Fruit fly (Drosophila melanogaster): ENCODE data around the gene CG11598.

CG11598 gene

dm6 chr3R:12634617-12635016, at the start of gene CG11598:
Gene CG11598 (plus strand): TSS chr3R:12634917.
- TF ChIP-seq CG13204 (GFP tag; optimal IDR thresholded peaks at IDR 0.05) = no peak
- TF ChIP-seq Snoo (tag; optimal IDR thresholded peaks at IDR 0.05) = no peak
- no peak for TF ChIP-seq CG14655 (GFP tag; optimal IDR thresholded peaks at IDR 0.05)
- no peak for TF ChIP-seq Pif1B (GFP tag; optimal IDR thresholded peaks at IDR 0.05)

dm6 chr3R:12591672-12592071, 43.0 kb upstream of the CG11598 start:
- no peak for TF ChIP-seq CG12605 (GFP tag; IDR thresholded peaks at IDR 0.05)
- no peak for TF ChIP-seq CG9948 (tag; optimal IDR thresholded peaks at IDR 0.05)
- TF ChIP-seq gl (tag; optimal IDR thresholded peaks at IDR 0.05) = no peak
- TF ChIP-seq Snoo (tag; optimal IDR thresholded peaks at IDR 0.05) = no peak
- no peak for TF ChIP-seq CG13204 (GFP tag; optimal IDR thresholded peaks at IDR 0.05)
- no peak for TF ChIP-seq rn (GFP tag; IDR thresholded peaks at IDR 0.05)
- no peak for TF ChIP-seq CG17806 (tag; optimal IDR thresholded peaks at IDR 0.05)
- TF ChIP-seq Pif1B (GFP tag; optimal IDR thresholded peaks at IDR 0.05) = no peak
- no peak for TF ChIP-seq CG8159 (tag; optimal IDR thresholded peaks at IDR 0.05)
- no peak for TF ChIP-seq CG8301 (tag; optimal IDR thresholded peaks at IDR 0.05)
- TF ChIP-seq CG4496 (GFP tag; IDR thresholded peaks at IDR 0.05) = no peak
- TF ChIP-seq CG14655 (GFP tag; optimal IDR thresholded peaks at IDR 0.05) = no peak
- no peak for TF ChIP-seq Ets98B (GFP tag; IDR thresholded peaks at IDR 0.05)
- no peak for TF ChIP-seq CG32121 (GFP tag; IDR thresholded peaks at IDR 0.05)
- no peak for TF ChIP-seq Pif1A (GFP tag; optimal IDR thresholded peaks at IDR 0.05)
- TF ChIP-seq fd96Ca (GFP tag; IDR thresholded peaks at IDR 0.05) = no peak
- no peak for TF ChIP-seq CG34367 (tag; optimal IDR thresholded peaks at IDR 0.05)
- no peak for TF ChIP-seq CG15710 (tag; optimal IDR thresholded peaks at IDR 0.05)
- no peak for TF ChIP-seq EcR (GFP tag; optimal IDR thresholded peaks at IDR 0.05)

dm6 chr3R:12595187-12595889, 39.4 kb upstream of the CG11598 start, which contains the start of gene Octbeta2R:
Gene Octbeta2R (minus strand): TSS chr3R:12595725.
- no peak for TF ChIP-seq Snoo (tag; optimal IDR thresholded peaks at IDR 0.05)
- no peak for TF ChIP-seq CG32121 (GFP tag; IDR thresholded peaks at IDR 0.05)
- 0 out of 3 replicates have a peak, but pooled peaks have one; percentile 15 for TF ChIP-seq CG4496 (GFP tag; IDR thresholded peaks at IDR 0.05)

dm6 chr3R:12595890-12596215, 38.9 kb upstream of the CG11598 start:
- TF ChIP-seq EcR (GFP tag; optimal IDR thresholded peaks at IDR 0.05) = no peak
- no peak for TF ChIP-seq CG13204 (GFP tag; optimal IDR thresholded peaks at IDR 0.05)
- no peak for TF ChIP-seq CG32121 (GFP tag; IDR thresholded peaks at IDR 0.05)
- TF ChIP-seq CG15710 (tag; optimal IDR thresholded peaks at IDR 0.05) = no peak
- no peak for TF ChIP-seq Pif1B (GFP tag; optimal IDR thresholded peaks at IDR 0.05)
- no peak for TF ChIP-seq CG17806 (tag; optimal IDR thresholded peaks at IDR 0.05)
- TF ChIP-seq Ets98B (GFP tag; IDR thresholded peaks at IDR 0.05) = no peak
- TF ChIP-seq CG34367 (tag; optimal IDR thresholded peaks at IDR 0.05) = no peak
- no peak for TF ChIP-seq CG12605 (GFP tag; IDR thresholded peaks at IDR 0.05)
- TF ChIP-seq rn (GFP tag; IDR thresholded peaks at IDR 0.05) = no peak
- TF ChIP-seq CG9948 (tag; optimal IDR thresholded peaks at IDR 0.05) = no peak
- TF ChIP-seq D1 (tag; optimal IDR thresholded peaks at IDR 0.05) = no peak
- no peak for TF ChIP-seq gl (tag; optimal IDR thresholded peaks at IDR 0.05)
- TF ChIP-seq fd96Ca (GFP tag; IDR thresholded peaks at IDR 0.05) = no peak
- no peak for TF ChIP-seq Snoo (tag; optimal IDR thresholded peaks at IDR 0.05)
- no peak for TF ChIP-seq CG8301 (tag; optimal IDR thresholded peaks at IDR 0.05)

- no peak for TF ChIP-seq CG8159 (tag; optimal IDR thresholded peaks at IDR 0.05)
- TF ChIP-seq rn (GFP tag; IDR thresholded peaks at IDR 0.05) = no peak
- TF ChIP-seq CG34367 (tag; optimal IDR thresholded peaks at IDR 0.05) = no peak
- no peak for TF ChIP-seq CG15710 (tag; optimal IDR thresholded peaks at IDR 0.05)
- TF ChIP-seq Pif1A (GFP tag; optimal IDR thresholded peaks at IDR 0.05) = no peak
- no peak for TF ChIP-seq CG12605 (GFP tag; IDR thresholded peaks at IDR 0.05)
- no peak for TF ChIP-seq Ets98B (GFP tag; IDR thresholded peaks at IDR 0.05)
- TF ChIP-seq CG9948 (tag; optimal IDR thresholded peaks at IDR 0.05) = no peak
- no peak for TF ChIP-seq CG14655 (GFP tag; optimal IDR thresholded peaks at IDR 0.05)
- no peak for TF ChIP-seq fd96Ca (GFP tag; IDR thresholded peaks at IDR 0.05)
- TF ChIP-seq CG8301 (tag; optimal IDR thresholded peaks at IDR 0.05) = no peak
- TF ChIP-seq CG32121 (GFP tag; IDR thresholded peaks at IDR 0.05) = no peak
- no peak for TF ChIP-seq Snoo (tag; optimal IDR thresholded peaks at IDR 0.05)
Observed at dm6 chr3R:12611973-12612372, 22.7 kb upstream of the CG11598 start.

dm6 chr3R:12615553-12615952, 19.2 kb upstream of the CG11598 start:
- no peak for TF ChIP-seq CG4496 (GFP tag; IDR thresholded peaks at IDR 0.05)
- TF ChIP-seq CG17806 (tag; optimal IDR thresholded peaks at IDR 0.05) = no peak
- no peak for TF ChIP-seq gl (tag; optimal IDR thresholded peaks at IDR 0.05)
- no peak for TF ChIP-seq CG9948 (tag; optimal IDR thresholded peaks at IDR 0.05)
- TF ChIP-seq Pif1B (GFP tag; optimal IDR thresholded peaks at IDR 0.05) = no peak
- TF ChIP-seq CG34367 (tag; optimal IDR thresholded peaks at IDR 0.05) = no peak
- no peak for TF ChIP-seq CG14655 (GFP tag; optimal IDR thresholded peaks at IDR 0.05)
- no peak for TF ChIP-seq rn (GFP tag; IDR thresholded peaks at IDR 0.05)
- no peak for TF ChIP-seq CG10348 (GFP tag; IDR thresholded peaks at IDR 0.05)
- TF ChIP-seq Pif1A (GFP tag; optimal IDR thresholded peaks at IDR 0.05) = no peak
- no peak for TF ChIP-seq Ets98B (GFP tag; IDR thresholded peaks at IDR 0.05)
- no peak for TF ChIP-seq CG12605 (GFP tag; IDR thresholded peaks at IDR 0.05)
- no peak for TF ChIP-seq CG15710 (tag; optimal IDR thresholded peaks at IDR 0.05)
- no peak for TF ChIP-seq Snoo (tag; optimal IDR thresholded peaks at IDR 0.05)
